Worm (Caenorhabditis elegans) whole organism, L4 larva: ENCODE data around the gene srx-26.

Experiments used
- ama-1 ChIP-seq: fragments of 150-350 bp; optimal IDR thresholded peaks from 2 replicates; lab custom pipeline; 2014; ENCODE audit warnings: inconsistent platforms, mixed read lengths
- ceh-82 ChIP-seq: sonication (generic microtip); optimal IDR thresholded peaks from 2 replicates; lab custom pipeline; 2017; ENCODE audit warnings: missing biosample characterization, missing genetic modification characterization

ce11 chrV:2725225-2725624, 27.7 kb downstream of the srx-26 start, which contains the start of gene srg-59:
- TF ChIP-seq ama-1 (lab: Kevin White, UChicago) (no peak), ceh-82 (tag; lab: Kevin White, UChicago) (no peak)
